Worm (Caenorhabditis elegans) whole organism, mixed stage, embryonic: ENCODE results near the gene C34F6.10.

ENCODE experiments used
- ces-1 ChIP-seq: fragments of 150-350 bp; optimal IDR thresholded peaks from 2 replicates; lab custom pipeline; 2014; ENCODE audit warnings: missing biosample characterization, missing genetic modification reagents, missing genetic modification characterization
- elt-3 ChIP-seq: fragments of 150-350 bp; optimal IDR thresholded peaks from 2 replicates; lab custom pipeline; 2014; ENCODE audit warnings: missing biosample characterization, missing genetic modification characterization
- lin-13 ChIP-seq: fragments of 150-350 bp; optimal IDR thresholded peaks from 2 replicates; lab custom pipeline; 2014; ENCODE audit warnings: missing biosample characterization, missing genetic modification characterization
- nhr-12 ChIP-seq: fragments of 150-350 bp; optimal IDR thresholded peaks from 2 replicates; lab custom pipeline; 2014; ENCODE audit warnings: missing biosample characterization, missing genetic modification characterization
- nhr-237 ChIP-seq: fragments of 150-350 bp; optimal IDR thresholded peaks from 2 replicates; lab custom pipeline; 2014; ENCODE audit warnings: missing biosample characterization, missing genetic modification characterization
- nhr-76 ChIP-seq: sonication (generic microtip); optimal IDR thresholded peaks from 2 replicates; lab custom pipeline; 2017; ENCODE audit warnings: missing biosample characterization, missing genetic modification characterization
- snpc-4 ChIP-seq: fragments of 150-350 bp; optimal IDR thresholded peaks from 2 replicates; lab custom pipeline; 2014; ENCODE audit warnings: missing biosample characterization, missing genetic modification characterization
- tbx-8 ChIP-seq: fragments of 200-800 bp; sonication (Bioruptor generic); optimal IDR thresholded peaks from 2 replicates; lab custom pipeline; 2018; ENCODE audit warnings: mild to moderate bottlenecking, missing genetic modification characterization, moderate library complexity, missing compliant biosample characterization
- unc-39 ChIP-seq: fragments of 150-350 bp; optimal IDR thresholded peaks from 2 replicates; lab custom pipeline; 2014; ENCODE audit warnings: missing biosample characterization, missing genetic modification characterization
- unc-62 ChIP-seq: fragments of 150-350 bp; optimal IDR thresholded peaks from 2 replicates; lab custom pipeline; 2014; ENCODE audit warnings: missing biosample characterization, missing genetic modification reagents, missing genetic modification characterization

DNA sequence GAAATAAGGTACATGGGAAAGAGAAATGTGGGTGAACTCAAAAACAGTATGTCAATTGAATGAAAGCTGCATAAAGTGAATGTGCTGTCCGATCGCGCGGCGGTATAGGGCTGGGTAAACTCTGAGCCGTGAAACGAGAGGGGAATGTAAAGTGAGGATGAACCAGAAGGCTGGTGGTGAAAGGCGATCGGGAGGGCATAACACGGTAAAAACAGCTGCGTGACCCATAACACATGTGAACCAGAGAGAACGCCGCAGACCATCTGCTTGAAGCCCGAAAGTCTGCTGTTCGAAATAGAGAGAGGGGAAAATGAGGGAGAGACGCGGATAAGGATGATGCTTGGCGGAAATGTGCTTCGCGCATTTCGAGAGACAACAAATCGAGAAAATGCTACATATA is 30.0 kb downstream of the C34F6.10 start:
- TF ChIP-seq elt-3 (tag; lab: Kevin White, UChicago): no peak
- TF ChIP-seq nhr-76 (tag; lab: Kevin White, UChicago): no peak
- TF ChIP-seq ces-1 (GFP tag; lab: Kevin White, UChicago): no peak
- TF ChIP-seq nhr-237 (tag; lab: Kevin White, UChicago): no peak
- no peak for TF ChIP-seq lin-13 (tag; lab: Kevin White, UChicago)
- TF ChIP-seq nhr-12 (tag; lab: Kevin White, UChicago): no peak
- TF ChIP-seq unc-39 (tag; lab: Kevin White, UChicago): no peak
- no peak for TF ChIP-seq snpc-4 (tag; lab: Kevin White, UChicago)
- TF ChIP-seq tbx-8 (GFP tag; lab: Kevin White, UChicago): no peak
- TF ChIP-seq unc-62 (GFP tag; lab: Kevin White, UChicago): no peak
